Worm (Caenorhabditis elegans) whole organism, midembryonic: Measurements from ENCODE around the gene pgap-3.
"Not testable (repeated sequence)": the region's sequence is repeated elsewhere in the genome, so short reads cannot be mapped to it uniquely, and the experiment has no call there.

Experiments
- T22C8.4 ChIP-seq: fragments of 200-800 bp; sonication (Bioruptor generic); IDR thresholded peaks from 2 replicates; pipeline ENCODE4 v1.3.6; 2022; ENCODE audit warnings: missing genetic modification characterization, missing compliant biosample characterization
- cog-1 ChIP-seq: sonication (generic microtip); optimal IDR thresholded peaks from 2 replicates; lab custom pipeline; 2016; ENCODE audit warnings: missing genetic modification characterization, missing compliant biosample characterization
- flt-1 ChIP-seq: fragments of 200-800 bp; sonication (Bioruptor generic); IDR thresholded peaks from 2 replicates; pipeline ENCODE4 v1.3.6; 2022; ENCODE audit warnings: missing genetic modification characterization, missing compliant biosample characterization
- klf-2 ChIP-seq: fragments of 200-800 bp; sonication (Bioruptor generic); conservative IDR thresholded peaks from 2 replicates; pipeline ENCODE4 v1.3.6; 2022; ENCODE audit warnings: missing genetic modification reagents, missing genetic modification characterization, missing compliant biosample characterization
- med-1 ChIP-seq: sonication (generic microtip); optimal IDR thresholded peaks from 2 replicates; lab custom pipeline; 2017; ENCODE audit warnings: missing genetic modification characterization, mild to moderate bottlenecking, missing compliant biosample characterization, antibody characterized with exemption, missing genetic modification reagents; ENCODE audit not compliant: insufficient read depth
- ref-1 ChIP-seq: fragments of 200-800 bp; sonication (Bioruptor generic); conservative IDR thresholded peaks from 2 replicates; pipeline ENCODE4 v1.3.6; 2022; ENCODE audit warnings: missing genetic modification reagents, missing genetic modification characterization, missing compliant biosample characterization
- tab-1 ChIP-seq: fragments of 200-800 bp; sonication (Bioruptor generic); IDR thresholded peaks from 2 replicates; pipeline ENCODE4 v1.3.6; 2022; ENCODE audit warnings: missing genetic modification characterization, missing compliant biosample characterization
- ztf-23 ChIP-seq: fragments of 200-800 bp; sonication (Bioruptor generic); IDR thresholded peaks from 2 replicates; pipeline ENCODE4 v1.3.6; 2022; ENCODE audit warnings: missing genetic modification reagents, missing genetic modification characterization, missing compliant biosample characterization
- ztf-29 ChIP-seq: fragments of 200-800 bp; sonication (Bioruptor generic); IDR thresholded peaks from 2 replicates; pipeline ENCODE4 v1.3.6; 2022; ENCODE audit warnings: missing genetic modification reagents, missing genetic modification characterization, missing compliant biosample characterization

pgap-3 gene

DNA sequence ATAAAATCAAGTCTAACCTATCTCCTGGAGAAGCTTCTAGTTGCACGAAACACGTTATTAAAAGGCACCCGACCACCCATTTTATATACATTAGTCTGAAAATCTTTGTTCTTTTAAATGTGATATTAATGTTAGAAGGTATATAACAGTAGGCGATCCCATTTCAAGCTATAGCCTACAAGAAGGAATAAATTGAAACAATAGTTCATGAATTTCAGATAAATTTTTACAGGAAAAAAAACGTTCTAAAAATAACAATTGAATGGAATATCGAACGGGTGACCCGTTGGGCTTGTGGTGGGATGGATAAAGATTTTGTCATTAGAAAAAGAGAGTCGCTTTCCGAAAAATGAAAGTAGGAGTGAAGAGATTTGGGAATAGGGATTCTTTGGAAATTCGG, at the start of gene pgap-3:
pgap-3 (minus strand) TSS at position 101 of the 400 bp plus-strand sequence.
- TF ChIP-seq cog-1 (no peak), klf-2 (GFP tag; lab: Robert Waterston, UW) (no peak), tab-1 (no peak), med-1 (GFP tag; lab: Kevin White, UChicago) (no peak), ztf-23 (GFP tag; lab: Robert Waterston, UW) (no peak), flt-1 (GFP tag; lab: Robert Waterston, UW) (no peak), ref-1 (GFP tag; lab: Robert Waterston, UW) (no peak), T22C8.4 (no peak), ztf-29 (GFP tag; lab: Robert Waterston, UW) (no peak)

DNA sequence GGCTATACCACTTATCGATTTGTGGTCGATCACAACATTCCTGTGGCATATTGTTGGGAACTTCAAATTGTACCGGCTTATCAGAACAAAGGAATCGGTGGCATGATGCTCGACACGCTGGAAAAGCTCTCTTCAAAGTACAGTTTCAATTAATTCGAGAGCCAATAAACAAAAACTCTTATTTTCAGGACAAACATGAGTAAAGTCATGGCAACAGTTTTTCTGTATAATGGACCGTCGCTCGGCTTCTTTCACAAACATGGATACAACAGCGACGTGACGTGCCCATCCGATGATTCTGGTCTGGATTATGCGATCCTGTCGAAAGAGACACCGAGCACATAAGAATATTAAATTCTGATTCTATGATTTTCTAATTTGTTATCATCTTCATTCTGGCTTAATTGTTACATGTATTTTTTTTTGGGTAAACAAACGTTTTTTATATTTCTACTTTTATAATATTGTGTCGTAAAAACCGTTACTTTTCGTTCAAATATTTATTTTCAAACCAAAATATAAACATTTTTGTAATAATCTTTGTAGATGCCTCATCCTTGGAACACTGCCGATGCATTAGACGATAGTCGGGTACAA, 48.9 kb upstream of the pgap-3 start, which contains the start of gene smut-1:
smut-1 (plus strand) TSS at position 547 of the 597 bp plus-strand sequence.
- TF ChIP-seq ztf-29 (GFP tag; lab: Robert Waterston, UW): no peak
- no peak for TF ChIP-seq klf-2 (GFP tag; lab: Robert Waterston, UW)
- TF ChIP-seq med-1 (GFP tag; lab: Kevin White, UChicago): no peak
- TF ChIP-seq cog-1: no peak
- TF ChIP-seq ztf-23 (GFP tag; lab: Robert Waterston, UW): no peak
- no peak for TF ChIP-seq flt-1 (GFP tag; lab: Robert Waterston, UW)
- TF ChIP-seq T22C8.4: no peak
- TF ChIP-seq ref-1 (GFP tag; lab: Robert Waterston, UW): no peak

DNA sequence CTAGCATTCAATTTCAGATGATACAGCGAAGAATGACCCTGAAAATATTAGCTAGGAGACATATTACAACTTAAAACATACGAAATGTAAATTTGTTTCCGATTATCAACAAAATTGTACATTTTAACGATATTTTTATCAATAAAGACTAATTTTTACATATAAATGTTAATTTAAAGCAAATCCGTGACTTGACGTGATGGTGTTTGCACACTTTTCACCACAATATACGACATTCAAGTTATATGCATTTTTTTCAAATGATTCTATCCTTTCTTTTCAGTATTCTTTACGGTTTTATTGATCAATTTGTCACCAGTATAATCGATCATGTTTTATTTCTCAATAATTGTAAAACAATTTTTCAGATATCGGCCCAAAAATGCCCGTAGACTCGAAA, 48.1 kb upstream of the pgap-3 start, which contains the start of gene Y38A10A.7:
Y38A10A.7 (plus strand) TSS at position 369 of the 400 bp plus-strand sequence.
- no peak for TF ChIP-seq flt-1 (GFP tag; lab: Robert Waterston, UW)
- no peak for TF ChIP-seq ref-1 (GFP tag; lab: Robert Waterston, UW)
- no peak for TF ChIP-seq T22C8.4
- TF ChIP-seq cog-1: no peak
- no peak for TF ChIP-seq ztf-23 (GFP tag; lab: Robert Waterston, UW)
- no peak for TF ChIP-seq tab-1
- TF ChIP-seq ztf-29 (GFP tag; lab: Robert Waterston, UW): no peak
- no peak for TF ChIP-seq klf-2 (GFP tag; lab: Robert Waterston, UW)
- no peak for TF ChIP-seq med-1 (GFP tag; lab: Kevin White, UChicago)

DNA sequence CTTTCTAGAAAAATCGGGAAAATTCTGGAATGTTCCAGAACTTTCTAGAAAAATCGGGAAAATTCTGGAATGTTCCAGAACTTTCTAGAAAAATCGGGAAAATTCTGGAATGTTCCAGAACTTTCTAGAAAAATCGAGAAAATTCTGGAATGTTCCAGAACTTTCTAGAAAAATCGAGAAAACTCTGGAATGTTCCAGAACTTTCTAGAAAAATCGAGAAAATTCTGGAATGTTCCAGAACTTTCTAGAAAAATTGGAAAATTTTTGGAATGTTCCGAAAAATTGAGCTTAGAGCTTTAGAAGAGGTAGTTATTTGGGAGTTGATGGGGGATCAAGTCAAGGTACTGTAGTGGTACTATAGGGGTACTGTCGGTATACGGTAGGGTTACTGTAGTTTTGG, 41.3 kb upstream of the pgap-3 start:
- TF ChIP-seq flt-1 (GFP tag; lab: Robert Waterston, UW): peak; percentile 23; the same call in 1 of the 2 replicates

DNA sequence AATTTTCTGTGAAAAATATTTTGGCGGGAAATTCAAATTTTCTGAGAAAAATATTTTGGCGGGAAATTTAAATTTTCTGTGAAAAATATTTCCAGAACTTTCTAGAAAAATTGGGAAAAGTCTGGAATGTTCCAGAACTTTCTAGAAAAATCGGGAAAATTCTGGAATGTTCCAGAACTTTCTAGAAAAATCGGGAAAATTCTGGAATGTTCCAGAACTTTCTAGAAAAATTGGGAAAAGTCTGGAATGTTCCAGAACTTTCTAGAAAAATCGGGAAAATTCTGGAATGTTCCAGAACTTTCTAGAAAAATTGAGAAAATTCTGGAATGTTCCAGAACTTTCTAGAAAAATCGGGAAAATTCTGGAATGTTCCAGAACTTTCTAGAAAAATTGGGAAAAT, 24.5 kb upstream of the pgap-3 start:
- TF ChIP-seq flt-1 (GFP tag; lab: Robert Waterston, UW): 0 out of 2 replicates have a peak, but pooled peaks have one; percentile 9

DNA sequence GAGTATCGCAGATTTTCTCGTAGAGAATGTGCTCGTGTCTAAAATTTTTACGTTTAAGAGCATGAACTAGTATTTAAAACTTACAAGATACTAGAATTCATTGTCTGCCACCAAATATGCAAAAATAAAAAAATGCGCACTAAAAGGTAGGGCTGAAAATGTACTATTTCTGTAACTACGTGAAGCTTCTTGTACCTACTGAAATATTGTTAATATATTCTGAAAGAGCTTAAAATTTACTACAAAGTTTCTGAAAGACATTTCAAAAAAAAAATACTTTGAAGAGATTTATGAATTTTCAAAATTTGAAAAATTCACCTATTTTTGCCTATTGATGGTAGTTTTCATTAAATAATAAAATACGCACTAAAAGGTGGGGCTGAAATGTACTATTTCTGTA, 22.2 kb upstream of the pgap-3 start, which contains the start of gene fbxa-214:
fbxa-214 (minus strand) TSS at position 101 of the 400 bp plus-strand sequence.
- TF ChIP-seq ref-1 (GFP tag; lab: Robert Waterston, UW); ztf-23 (GFP tag; lab: Robert Waterston, UW); cog-1: not testable (repeated sequence)

DNA sequence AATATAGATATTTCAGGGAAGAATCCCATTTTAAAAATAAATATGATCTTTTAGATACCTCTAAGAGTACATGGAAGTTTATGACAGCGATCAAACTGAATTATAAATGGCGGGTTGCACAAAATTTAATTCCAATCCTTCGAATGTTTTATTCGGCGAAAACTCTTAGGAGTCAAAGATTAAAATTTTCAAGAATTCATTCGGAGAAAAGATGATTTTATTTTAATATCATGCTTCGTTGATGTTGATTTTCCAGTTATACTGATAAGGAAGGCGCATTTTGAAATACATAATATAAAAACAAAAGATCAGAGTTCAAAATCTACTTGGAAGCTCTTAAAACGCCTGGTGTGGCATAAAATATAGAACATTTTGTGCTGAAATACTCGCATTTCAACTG, 19.4 kb upstream of the pgap-3 start, which contains the start of gene srh-10:
srh-10 (minus strand) TSS at position 29 of the 400 bp plus-strand sequence.
- TF ChIP-seq ref-1 (GFP tag; lab: Robert Waterston, UW) (no peak), ztf-29 (GFP tag; lab: Robert Waterston, UW) (no peak), T22C8.4 (no peak), ztf-23 (GFP tag; lab: Robert Waterston, UW) (no peak), cog-1 (no peak)

DNA sequence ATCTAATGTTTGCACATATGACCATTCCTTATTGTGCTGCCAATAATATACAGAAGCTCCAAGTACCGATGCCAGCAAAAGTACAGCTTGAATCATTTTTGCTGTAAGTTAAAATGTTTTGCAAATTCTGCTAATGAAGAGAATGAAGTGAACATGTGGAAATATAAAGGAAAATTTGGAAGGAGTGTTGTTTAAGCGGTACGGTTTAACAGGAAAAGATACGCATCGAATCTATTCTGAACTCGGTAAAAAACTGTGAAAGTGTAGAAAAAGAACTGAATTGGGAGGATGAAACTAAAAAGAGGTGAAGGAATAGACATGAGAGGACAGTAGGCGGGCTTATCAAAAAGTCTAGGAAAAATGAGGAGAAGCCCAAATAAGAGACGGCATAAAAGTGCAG, 15.6 kb upstream of the pgap-3 start, which contains the start of gene Y38A10A.2:
Y38A10A.2 (minus strand) TSS at position 101 of the 400 bp plus-strand sequence.
- TF ChIP-seq ztf-29 (GFP tag; lab: Robert Waterston, UW) (no peak), ztf-23 (GFP tag; lab: Robert Waterston, UW) (no peak), T22C8.4 (no peak), cog-1 (no peak), med-1 (GFP tag; lab: Kevin White, UChicago) (no peak), flt-1 (GFP tag; lab: Robert Waterston, UW) (no peak), tab-1 (no peak), ref-1 (GFP tag; lab: Robert Waterston, UW) (no peak), klf-2 (GFP tag; lab: Robert Waterston, UW) (no peak)

DNA sequence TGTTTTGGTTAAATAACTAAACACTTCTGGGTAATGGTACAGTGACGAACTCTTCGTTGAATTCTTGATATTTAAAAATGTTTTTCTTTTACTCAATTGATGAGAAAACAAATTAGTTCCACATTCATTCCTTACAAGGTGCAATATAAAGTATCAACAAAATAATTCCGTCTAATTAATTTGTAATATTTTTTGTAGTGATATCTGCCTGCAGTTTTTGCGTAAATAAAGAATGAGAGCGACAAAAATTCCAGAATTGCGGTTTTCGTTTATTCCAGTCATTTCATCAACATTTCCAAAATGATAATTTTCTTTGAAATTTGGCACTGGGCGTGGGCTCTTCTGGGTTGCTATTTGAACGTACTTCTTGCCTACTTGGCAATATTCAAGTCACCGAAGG, 7.6 kb upstream of the pgap-3 start, which contains the start of gene srd-20:
srd-20 (plus strand) TSS at position 301 of the 400 bp plus-strand sequence.
- no peak for TF ChIP-seq ref-1 (GFP tag; lab: Robert Waterston, UW)
- TF ChIP-seq T22C8.4: no peak
- no peak for TF ChIP-seq flt-1 (GFP tag; lab: Robert Waterston, UW)
- TF ChIP-seq ztf-23 (GFP tag; lab: Robert Waterston, UW): no peak
- TF ChIP-seq ztf-29 (GFP tag; lab: Robert Waterston, UW): no peak

DNA sequence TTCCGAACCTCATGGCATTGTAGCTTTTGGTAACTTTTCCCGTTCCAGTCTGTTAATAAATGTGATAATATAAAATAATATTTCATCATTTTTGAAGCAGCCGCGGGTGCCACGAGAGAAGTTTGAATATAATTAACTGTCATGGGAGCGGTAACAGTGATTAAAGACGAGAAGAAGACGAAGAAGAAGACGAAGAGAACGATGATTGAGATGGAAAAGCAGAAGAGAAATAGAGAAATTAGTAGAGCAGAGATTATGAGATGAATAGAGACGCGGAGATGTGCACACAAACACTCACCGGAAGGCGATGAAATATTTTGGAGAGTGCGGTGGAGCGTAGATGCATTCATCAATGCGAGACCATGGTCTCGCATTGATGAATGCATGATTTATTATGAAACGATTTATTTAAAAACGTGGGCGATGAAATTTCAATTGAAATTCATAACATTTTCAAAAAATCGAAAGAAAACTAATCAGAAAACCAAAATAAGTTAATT, 5.5 kb upstream of the pgap-3 start, which contains the start of gene seip-1:
seip-1 (minus strand) TSS at position 51 of the 500 bp plus-strand sequence.
- peak; percentile 69 for TF ChIP-seq flt-1 (GFP tag; lab: Robert Waterston, UW)
- TF ChIP-seq cog-1: peak; percentile 73
- no peak for TF ChIP-seq klf-2 (GFP tag; lab: Robert Waterston, UW)
